Worm (Caenorhabditis elegans) whole organism, L1 larva: Measurements from ENCODE around the gene znf-706.

Source experiments
- C16A3.4 ChIP-seq: fragments of 150-350 bp; optimal IDR thresholded peaks from 2 replicates; lab custom pipeline; 2014; ENCODE audit warnings: missing biosample characterization, missing genetic modification characterization
- Y116A8C.19 ChIP-seq: sonication (generic microtip); optimal IDR thresholded peaks from 2 replicates; lab custom pipeline; 2016; ENCODE audit warnings: missing compliant biosample characterization, missing genetic modification characterization, borderline replicate concordance
- aly-2 ChIP-seq: fragments of 150-350 bp; optimal IDR thresholded peaks from 2 replicates; lab custom pipeline; 2014; ENCODE audit warnings: missing biosample characterization, missing genetic modification characterization
- ama-1 ChIP-seq: fragments of 150-350 bp; optimal IDR thresholded peaks from 2 replicates; lab custom pipeline; 2014
- blmp-1 ChIP-seq: fragments of 150-350 bp; optimal IDR thresholded peaks from 2 replicates; lab custom pipeline; 2014; ENCODE audit warnings: missing biosample characterization, missing genetic modification characterization
- ceh-63 ChIP-seq: fragments of 200-800 bp; sonication (Bioruptor generic); optimal IDR thresholded peaks from 2 replicates; lab custom pipeline; 2018; ENCODE audit warnings: mild to moderate bottlenecking, missing genetic modification characterization, missing compliant biosample characterization
- ceh-88 ChIP-seq: fragments of 200-800 bp; sonication (Bioruptor generic); IDR thresholded peaks from 2 replicates; pipeline ENCODE4 v1.3.6; 2022; ENCODE audit warnings: missing genetic modification characterization, missing compliant biosample characterization
- ces-1 ChIP-seq: fragments of 150-350 bp; optimal IDR thresholded peaks from 2 replicates; lab custom pipeline; 2014; ENCODE audit warnings: missing biosample characterization, missing genetic modification reagents, missing genetic modification characterization
- dpl-1 ChIP-seq, 3 experiments: fragments of 150-350 bp in 2 of 3; sonication (generic microtip) in 1 of 3; optimal IDR thresholded peaks; 2 replicates each; lab custom pipeline; 2014 to 2017; ENCODE audit warnings: missing biosample characterization in 3 of 3, missing genetic modification characterization in 3 of 3, missing genetic modification reagents in 3 of 3
- efl-1 ChIP-seq, 4 experiments: fragments of 150-350 bp; optimal IDR thresholded peaks in 3 of 4; peaks in 1 of 4; 1 replicate in 1 of 4; 2 replicates in 3 of 4; lab custom pipeline; 2014; ENCODE audit warnings: missing biosample characterization in 2 of 4, missing genetic modification characterization in 2 of 4, missing genetic modification reagents in 2 of 4
- elt-3 ChIP-seq, 6 experiments: fragments of 150-350 bp in 1 of 6; sonication (generic microtip); optimal IDR thresholded peaks; 2 replicates each; lab custom pipeline; 2017 to 2018; ENCODE audit warnings: missing biosample characterization in 6 of 6, missing genetic modification characterization in 6 of 6, inconsistent platforms in 1 of 6
- fkh-10 ChIP-seq: sonication (generic microtip); optimal IDR thresholded peaks from 2 replicates; lab custom pipeline; 2017; ENCODE audit warnings: missing biosample characterization, missing genetic modification reagents, missing genetic modification characterization
- fkh-4 ChIP-seq: sonication (generic microtip); optimal IDR thresholded peaks from 2 replicates; lab custom pipeline; 2016; ENCODE audit warnings: missing compliant biosample characterization, missing genetic modification characterization, borderline replicate concordance
- hlh-17 ChIP-seq: fragments of 200-800 bp; sonication (Bioruptor generic); optimal IDR thresholded peaks from 2 replicates; lab custom pipeline; 2018; ENCODE audit warnings: missing genetic modification characterization, mild to moderate bottlenecking, missing compliant biosample characterization, moderate library complexity, borderline replicate concordance
- hpl-2 ChIP-seq: fragments of 150-350 bp; optimal IDR thresholded peaks from 2 replicates; lab custom pipeline; 2014; ENCODE audit warnings: missing biosample characterization, missing genetic modification reagents, missing genetic modification characterization
- jun-1 ChIP-seq: fragments of 150-350 bp; optimal IDR thresholded peaks from 2 replicates; lab custom pipeline; 2014; ENCODE audit warnings: missing biosample characterization, missing genetic modification reagents, missing genetic modification characterization
- lin-13 ChIP-seq: fragments of 150-350 bp; optimal IDR thresholded peaks from 2 replicates; lab custom pipeline; 2014; ENCODE audit warnings: missing biosample characterization, missing genetic modification reagents, missing genetic modification characterization
- lin-14 ChIP-seq: fragments of 200-800 bp; sonication (Bioruptor generic); optimal IDR thresholded peaks from 2 replicates; lab custom pipeline; 2018; ENCODE audit warnings: mild to moderate bottlenecking, missing genetic modification characterization, moderate library complexity, missing compliant biosample characterization
- lin-15B ChIP-seq: fragments of 150-350 bp; sonication (generic microtip); optimal IDR thresholded peaks from 3 replicates; lab custom pipeline; 2014; ENCODE audit warnings: missing biosample characterization, missing genetic modification characterization
- lin-39 ChIP-seq: fragments of 150-350 bp; optimal IDR thresholded peaks from 2 replicates; lab custom pipeline; 2014; ENCODE audit warnings: missing biosample characterization, missing genetic modification reagents, missing genetic modification characterization
- lir-3 ChIP-seq: sonication (generic microtip); optimal IDR thresholded peaks from 2 replicates; lab custom pipeline; 2016; ENCODE audit warnings: mild to moderate bottlenecking, missing genetic modification characterization, moderate library complexity, missing compliant biosample characterization; ENCODE audit not compliant: poor library complexity
- mdl-1 ChIP-seq, 2 experiments: fragments of 150-350 bp; optimal IDR thresholded peaks; 2 replicates each; lab custom pipeline; 2014 to 2017; ENCODE audit warnings: missing biosample characterization in 2 of 2, missing genetic modification characterization in 2 of 2, inconsistent platforms in 1 of 2
- mef-2 ChIP-seq: fragments of 150-350 bp; optimal IDR thresholded peaks from 2 replicates; lab custom pipeline; 2014; ENCODE audit warnings: missing biosample characterization, missing genetic modification characterization
- mep-1 ChIP-seq: fragments of 150-350 bp; optimal IDR thresholded peaks from 2 replicates; lab custom pipeline; 2014; ENCODE audit warnings: missing biosample characterization, missing genetic modification characterization
- nhr-19 ChIP-seq: fragments of 200-800 bp; sonication (Bioruptor generic); conservative IDR thresholded peaks from 2 replicates; pipeline ENCODE4 v1.3.6; 2022; ENCODE audit warnings: missing genetic modification characterization, missing compliant biosample characterization
- nhr-20 ChIP-seq: sonication (generic microtip); optimal IDR thresholded peaks from 2 replicates; lab custom pipeline; 2016; ENCODE audit warnings: mild to moderate bottlenecking, missing genetic modification characterization, missing compliant biosample characterization
- nhr-71 ChIP-seq: sonication (generic microtip); optimal IDR thresholded peaks from 2 replicates; lab custom pipeline; 2016; ENCODE audit warnings: mild to moderate bottlenecking, missing genetic modification characterization, moderate library complexity, missing compliant biosample characterization
- nhr-85 ChIP-seq: sonication (generic microtip); peaks from one replicate; lab custom pipeline; 2016; ENCODE audit warnings: missing genetic modification characterization, inconsistent platforms, missing compliant biosample characterization
- nhr-90 ChIP-seq: sonication (generic microtip); optimal IDR thresholded peaks from 2 replicates; lab custom pipeline; 2016; ENCODE audit warnings: mild to moderate bottlenecking, missing genetic modification characterization, missing compliant biosample characterization; ENCODE audit not compliant: poor library complexity
- pag-3 ChIP-seq: sonication (generic microtip); optimal IDR thresholded peaks from 2 replicates; lab custom pipeline; 2017; ENCODE audit warnings: missing genetic modification characterization, mild to moderate bottlenecking, missing compliant biosample characterization, antibody characterized with exemption, borderline replicate concordance; ENCODE audit not compliant: insufficient read depth
- rnt-1 ChIP-seq: sonication (generic microtip); optimal IDR thresholded peaks from 2 replicates; lab custom pipeline; 2016; ENCODE audit warnings: mild to moderate bottlenecking, missing genetic modification characterization, moderate library complexity, missing compliant biosample characterization
- skn-1 ChIP-seq: fragments of 150-350 bp; optimal IDR thresholded peaks from 2 replicates; lab custom pipeline; 2014; ENCODE audit warnings: missing biosample characterization, missing genetic modification characterization
- snu-23 ChIP-seq: sonication (generic microtip); optimal IDR thresholded peaks from 2 replicates; lab custom pipeline; 2016; ENCODE audit warnings: missing genetic modification characterization, missing compliant biosample characterization
- sox-4 ChIP-seq: sonication (generic microtip); optimal IDR thresholded peaks from 2 replicates; lab custom pipeline; 2016; ENCODE audit warnings: missing genetic modification characterization, missing compliant biosample characterization
- tbx-2 ChIP-seq: sonication (generic microtip); optimal IDR thresholded peaks from 2 replicates; lab custom pipeline; 2016; ENCODE audit warnings: missing genetic modification characterization, missing compliant biosample characterization
- unc-130 ChIP-seq: fragments of 150-350 bp; optimal IDR thresholded peaks from 2 replicates; lab custom pipeline; 2017; ENCODE audit warnings: missing biosample characterization, missing genetic modification characterization, inconsistent platforms
- unc-30 ChIP-seq: sonication (generic microtip); optimal IDR thresholded peaks from 2 replicates; lab custom pipeline; 2017; ENCODE audit warnings: missing biosample characterization, missing genetic modification characterization
- unc-86 ChIP-seq: sonication (generic microtip); optimal IDR thresholded peaks from 2 replicates; lab custom pipeline; 2016; ENCODE audit warnings: missing genetic modification characterization, missing compliant biosample characterization
- unc-98 ChIP-seq: fragments of 200-800 bp; sonication (Bioruptor generic); IDR thresholded peaks from 2 replicates; pipeline ENCODE4 v1.3.6; 2022; ENCODE audit warnings: missing genetic modification characterization, missing compliant biosample characterization
- xbp-1 ChIP-seq: sonication (generic microtip); optimal IDR thresholded peaks from 2 replicates; lab custom pipeline; 2016; ENCODE audit warnings: missing genetic modification characterization, missing compliant biosample characterization
- zag-1 ChIP-seq: fragments of 150-350 bp; optimal IDR thresholded peaks from 2 replicates; lab custom pipeline; 2014; ENCODE audit warnings: missing biosample characterization, missing genetic modification characterization
- ztf-11 ChIP-seq, 2 experiments: sonication (generic microtip); optimal IDR thresholded peaks; 2 replicates each; lab custom pipeline; 2016 to 2017; ENCODE audit warnings: missing genetic modification characterization in 2 of 2, missing biosample characterization in 1 of 2, missing compliant biosample characterization in 1 of 2
- ztf-4 ChIP-seq: fragments of 150-350 bp; optimal IDR thresholded peaks from 2 replicates; lab custom pipeline; 2014; ENCODE audit warnings: missing biosample characterization, missing genetic modification characterization

Gene znf-706

DNA sequence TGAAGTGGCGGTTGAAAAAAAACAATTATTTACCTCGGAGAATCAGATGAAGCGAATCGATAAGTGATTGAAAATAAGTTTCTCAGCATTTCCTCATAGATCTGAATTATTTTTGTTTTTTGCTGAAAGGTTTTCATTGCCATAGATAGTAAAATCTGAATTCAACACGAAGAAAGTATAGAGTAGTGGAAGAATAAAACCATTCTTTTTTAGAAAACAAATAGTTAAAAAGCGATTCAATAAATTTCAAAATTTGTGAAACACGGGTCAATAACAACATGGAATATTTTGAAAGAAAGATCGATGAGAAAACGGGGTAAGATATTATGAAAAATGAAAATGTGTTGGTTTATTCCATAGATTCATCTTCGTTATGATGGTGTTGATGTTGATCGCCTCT lies 1.7 kb downstream of the znf-706 start, which contains the start of gene mrpl-42:
TSS of gene mrpl-42 (minus strand) at position 101 of the 400 bp plus-strand sequence.
- TF ChIP-seq hlh-17 (GFP tag; lab: Kevin White, UChicago) (no peak), unc-130 (tag; lab: Kevin White, UChicago) (no peak), elt-3 (tag; optimal IDR thresholded peaks at IDR 0.05; lab: Kevin White, UChicago) (no peak), pag-3 (tag; lab: Kevin White, UChicago) (no peak), jun-1 (no peak), lin-13 (no peak), lir-3 (no peak)

DNA sequence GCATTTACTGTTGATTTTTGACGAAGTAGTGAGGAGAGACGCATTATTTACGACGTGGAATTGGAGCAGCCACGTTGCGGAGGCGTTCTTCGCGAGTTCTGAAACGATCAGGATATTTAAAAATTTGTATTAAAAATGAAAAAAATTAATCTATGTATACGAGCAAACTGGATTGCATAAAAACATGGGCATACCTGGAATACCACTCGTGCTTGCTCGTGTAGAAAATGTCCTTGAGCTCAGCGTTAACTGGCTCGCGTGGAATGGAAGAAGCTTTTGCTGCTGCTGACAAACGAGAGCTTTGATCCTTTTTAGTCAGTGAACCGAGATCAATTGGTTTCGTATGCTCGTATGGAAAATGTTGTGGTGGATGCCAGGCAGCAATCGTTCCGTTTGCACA lies 2.1 kb downstream of the znf-706 start, which contains the start of gene lpl-1:
TSS of gene lpl-1 (minus strand) at position 101 of the 400 bp plus-strand sequence.
- no peak for TF ChIP-seq aly-2 (tag; lab: Kevin White, UChicago)
- TF ChIP-seq snu-23 = no peak
- no peak for TF ChIP-seq C16A3.4
- TF ChIP-seq nhr-71 (tag; lab: Kevin White, UChicago) = no peak
- TF ChIP-seq mep-1 (tag; lab: Kevin White, UChicago) = no peak
- no peak for TF ChIP-seq mdl-1 (tag; optimal IDR thresholded peaks at IDR 0.05; lab: Kevin White, UChicago)
- TF ChIP-seq lin-15B (tag; lab: Kevin White, UChicago) = no peak
- no peak for TF ChIP-seq lin-14 (GFP tag; lab: Kevin White, UChicago)
- no peak for TF ChIP-seq nhr-85 (tag; lab: Kevin White, UChicago)
- TF ChIP-seq mef-2 = no peak
- no peak for TF ChIP-seq ama-1 (lab: Kevin White, UChicago)

DNA sequence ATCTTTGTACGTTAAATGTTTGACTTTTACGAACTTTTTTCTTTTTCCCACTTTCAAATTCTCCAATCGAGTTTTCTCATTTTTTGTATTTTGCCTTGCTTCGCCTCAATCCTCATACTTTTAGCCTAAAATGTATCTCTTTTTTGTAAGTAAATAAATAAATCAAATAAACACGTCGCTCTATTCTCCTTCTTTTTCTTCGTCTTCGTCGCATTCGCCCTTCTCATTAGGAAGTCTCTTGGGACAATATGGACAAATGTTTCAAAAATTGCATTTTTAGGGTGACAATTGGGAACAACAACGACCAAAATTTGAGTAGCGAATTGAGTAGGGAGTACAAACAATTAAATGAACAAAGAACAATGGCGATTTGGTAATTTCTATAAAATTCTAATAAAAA lies 4.0 kb downstream of the znf-706 start:
- TF ChIP-seq lin-14 (GFP tag; lab: Kevin White, UChicago) = peak; percentile 86
- no peak for TF ChIP-seq ztf-4 (tag; lab: Kevin White, UChicago)
- peak in 1 of 2 experiments; percentile 5 for TF ChIP-seq efl-1 (optimal IDR thresholded peaks at IDR 0.05; lab: Kevin White, UChicago)
- TF ChIP-seq efl-1 (GFP tag; optimal IDR thresholded peaks at IDR 0.05 in 1 of 2; lab: Kevin White, UChicago) = peak in 1 of 2 experiments; percentile 51
- TF ChIP-seq tbx-2 (tag; lab: Kevin White, UChicago) = peak; percentile 43
- peak; percentile 1 for TF ChIP-seq mep-1 (tag; lab: Kevin White, UChicago)
- peak; percentile 68 for TF ChIP-seq fkh-10 (GFP tag; lab: Kevin White, UChicago)
- no peak for TF ChIP-seq xbp-1 (tag; lab: Kevin White, UChicago)
- peak; percentile 2 for TF ChIP-seq zag-1 (tag; lab: Kevin White, UChicago)
- peak in 1 of 3 experiments; percentile 7 for TF ChIP-seq dpl-1 (GFP tag; optimal IDR thresholded peaks at IDR 0.05; lab: Kevin White, UChicago)
- TF ChIP-seq ces-1 (GFP tag; lab: Kevin White, UChicago) = peak; percentile 84
- no peak for TF ChIP-seq ceh-63
- TF ChIP-seq nhr-71 (tag; lab: Kevin White, UChicago) = peak; percentile 25

DNA sequence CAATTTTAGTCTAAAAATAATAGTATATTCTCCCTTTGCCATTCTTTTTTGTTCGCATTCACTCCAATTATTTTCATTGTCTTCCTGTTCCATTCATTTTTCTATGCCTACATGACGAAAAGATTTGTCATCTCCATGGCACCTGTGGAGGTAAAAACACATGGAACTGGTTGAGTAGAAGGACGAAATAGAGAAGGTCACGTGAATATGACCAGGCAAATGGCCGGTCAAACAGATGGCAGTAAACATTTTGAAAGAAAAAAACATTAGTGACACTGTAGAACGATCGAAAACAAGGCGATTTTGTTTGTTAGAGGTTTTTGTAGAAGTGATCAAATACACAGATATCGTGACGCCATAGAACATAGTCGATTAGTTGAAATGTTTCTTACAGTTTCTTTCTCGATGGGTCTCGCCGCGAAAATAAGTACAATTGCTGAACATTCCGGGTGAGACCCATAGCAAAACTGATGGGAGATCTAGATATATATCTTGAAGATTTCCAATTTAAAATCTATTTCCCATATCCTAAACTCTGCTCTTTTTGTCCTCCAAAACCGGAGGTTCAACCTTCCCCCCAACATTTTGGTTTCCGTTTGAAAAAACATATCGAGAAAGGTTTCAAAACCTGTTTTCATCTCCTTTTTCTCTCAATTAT lies 5.4 kb downstream of the znf-706 start:
- TF ChIP-seq lin-39 (no peak), mep-1 (tag; lab: Kevin White, UChicago) (peak; percentile 56), jun-1 (no peak), fkh-4 (tag; lab: Kevin White, UChicago) (no peak), sox-4 (tag; lab: Kevin White, UChicago) (no peak), nhr-71 (tag; lab: Kevin White, UChicago) (peak; percentile 43), nhr-20 (peak; percentile 67), Y116A8C.19 (tag; lab: Kevin White, UChicago) (no peak), unc-98 (GFP tag; lab: Robert Waterston, UW) (no peak), nhr-85 (tag; lab: Kevin White, UChicago) (peak; percentile 96), tbx-2 (tag; lab: Kevin White, UChicago) (peak; percentile 16), unc-86 (tag; lab: Kevin White, UChicago) (no peak), lin-15B (tag; lab: Kevin White, UChicago) (no peak), unc-30 (tag; lab: Kevin White, UChicago) (no peak), ztf-11 (tag; optimal IDR thresholded peaks at IDR 0.05; lab: Kevin White, UChicago) (no peak), skn-1 (tag; lab: Kevin White, UChicago) (peak; percentile 40), ceh-88 (0 out of 2 replicates have a peak, but pooled peaks have one; percentile 18), nhr-90 (tag; lab: Kevin White, UChicago) (peak; percentile 47), blmp-1 (tag; lab: Kevin White, UChicago) (peak; percentile 34), xbp-1 (tag; lab: Kevin White, UChicago) (peak; percentile 4), hpl-2 (GFP tag; lab: Kevin White, UChicago) (no peak), rnt-1 (tag; lab: Kevin White, UChicago) (no peak), ceh-63 (no peak), nhr-19 (peak; percentile 29; the same call in 1 of the 2 replicates), snu-23 (peak; percentile 65), C16A3.4 (peak; percentile 38), lin-14 (GFP tag; lab: Kevin White, UChicago) (peak; percentile 72), dpl-1 (GFP tag; optimal IDR thresholded peaks at IDR 0.05; lab: Kevin White, UChicago) (peak in 1 of 3 experiments; percentile 22)
